Worm (Caenorhabditis elegans) whole organism, L1 larva: ENCODE results near the gene C26B9.2.

Experiments
- C04F5.9 ChIP-seq: sonication (generic microtip); optimal IDR thresholded peaks from 2 replicates; lab custom pipeline; 2016; ENCODE audit warnings: missing genetic modification characterization, missing compliant biosample characterization
- Y116A8C.19 ChIP-seq: sonication (generic microtip); optimal IDR thresholded peaks from 2 replicates; lab custom pipeline; 2016; ENCODE audit warnings: missing compliant biosample characterization, missing genetic modification characterization, borderline replicate concordance
- aha-1 ChIP-seq: fragments of 150-350 bp; optimal IDR thresholded peaks from 2 replicates; lab custom pipeline; 2014; ENCODE audit warnings: missing biosample characterization, missing genetic modification characterization
- alr-1 ChIP-seq: fragments of 200-800 bp; sonication (Bioruptor generic); optimal IDR thresholded peaks from 2 replicates; lab custom pipeline; 2018; ENCODE audit warnings: borderline replicate concordance, mild to moderate bottlenecking, missing genetic modification characterization, missing compliant biosample characterization
- aly-2 ChIP-seq: fragments of 150-350 bp; optimal IDR thresholded peaks from 2 replicates; lab custom pipeline; 2014; ENCODE audit warnings: missing biosample characterization, missing genetic modification characterization
- ama-1 ChIP-seq: fragments of 150-350 bp; optimal IDR thresholded peaks from 2 replicates; lab custom pipeline; 2014
- ceh-82 ChIP-seq, 3 experiments: fragments of 150-350 bp in 1 of 3; sonication (generic microtip) in 2 of 3; optimal IDR thresholded peaks; 2 replicates each; lab custom pipeline; 2014 to 2017; ENCODE audit warnings: missing biosample characterization in 3 of 3, missing genetic modification characterization in 3 of 3
- ces-1 ChIP-seq: fragments of 150-350 bp; optimal IDR thresholded peaks from 2 replicates; lab custom pipeline; 2014; ENCODE audit warnings: missing biosample characterization, missing genetic modification reagents, missing genetic modification characterization
- dpl-1 ChIP-seq, 3 experiments: fragments of 150-350 bp in 2 of 3; sonication (generic microtip) in 1 of 3; optimal IDR thresholded peaks; 2 replicates each; lab custom pipeline; 2014 to 2017; ENCODE audit warnings: missing biosample characterization in 3 of 3, missing genetic modification characterization in 3 of 3, missing genetic modification reagents in 3 of 3
- efl-1 ChIP-seq, 4 experiments: fragments of 150-350 bp; optimal IDR thresholded peaks in 3 of 4; peaks in 1 of 4; 1 replicate in 1 of 4; 2 replicates in 3 of 4; lab custom pipeline; 2014; ENCODE audit warnings: missing biosample characterization in 2 of 4, missing genetic modification characterization in 2 of 4, missing genetic modification reagents in 2 of 4
- egl-27 ChIP-seq, 2 experiments: fragments of 150-350 bp in 1 of 2; sonication (generic microtip); optimal IDR thresholded peaks; 3 replicates each; lab custom pipeline; 2017 to 2018; ENCODE audit warnings: missing biosample characterization in 2 of 2, missing genetic modification characterization in 2 of 2, missing genetic modification reagents in 2 of 2
- elt-2 ChIP-seq: sonication (generic microtip); optimal IDR thresholded peaks from 2 replicates; lab custom pipeline; 2016; ENCODE audit warnings: missing genetic modification characterization, mild to moderate bottlenecking, inconsistent platforms, missing compliant biosample characterization, missing genetic modification reagents
- elt-3 ChIP-seq, 6 experiments: fragments of 150-350 bp in 1 of 6; sonication (generic microtip); optimal IDR thresholded peaks; 2 replicates each; lab custom pipeline; 2017 to 2018; ENCODE audit warnings: missing biosample characterization in 6 of 6, missing genetic modification characterization in 6 of 6, inconsistent platforms in 1 of 6
- ets-5 ChIP-seq: fragments of 200-800 bp; sonication (Bioruptor generic); IDR thresholded peaks from 2 replicates; pipeline ENCODE4 v1.3.6; 2022; ENCODE audit warnings: missing genetic modification characterization, missing compliant biosample characterization
- fkh-10 ChIP-seq: sonication (generic microtip); optimal IDR thresholded peaks from 2 replicates; lab custom pipeline; 2017; ENCODE audit warnings: missing biosample characterization, missing genetic modification reagents, missing genetic modification characterization
- fkh-4 ChIP-seq: sonication (generic microtip); optimal IDR thresholded peaks from 2 replicates; lab custom pipeline; 2016; ENCODE audit warnings: missing compliant biosample characterization, missing genetic modification characterization, borderline replicate concordance
- hlh-17 ChIP-seq: fragments of 200-800 bp; sonication (Bioruptor generic); optimal IDR thresholded peaks from 2 replicates; lab custom pipeline; 2018; ENCODE audit warnings: missing genetic modification characterization, mild to moderate bottlenecking, missing compliant biosample characterization, moderate library complexity, borderline replicate concordance
- hpl-2 ChIP-seq: fragments of 150-350 bp; optimal IDR thresholded peaks from 2 replicates; lab custom pipeline; 2014; ENCODE audit warnings: missing biosample characterization, missing genetic modification reagents, missing genetic modification characterization
- irx-1 ChIP-seq: sonication (generic microtip); optimal IDR thresholded peaks from 2 replicates; lab custom pipeline; 2016; ENCODE audit warnings: missing genetic modification characterization, missing compliant biosample characterization
- jun-1 ChIP-seq: fragments of 150-350 bp; optimal IDR thresholded peaks from 2 replicates; lab custom pipeline; 2014; ENCODE audit warnings: missing biosample characterization, missing genetic modification reagents, missing genetic modification characterization
- lin-13 ChIP-seq: fragments of 150-350 bp; optimal IDR thresholded peaks from 2 replicates; lab custom pipeline; 2014; ENCODE audit warnings: missing biosample characterization, missing genetic modification reagents, missing genetic modification characterization
- lin-14 ChIP-seq: fragments of 200-800 bp; sonication (Bioruptor generic); optimal IDR thresholded peaks from 2 replicates; lab custom pipeline; 2018; ENCODE audit warnings: mild to moderate bottlenecking, missing genetic modification characterization, moderate library complexity, missing compliant biosample characterization
- lin-39 ChIP-seq: fragments of 150-350 bp; optimal IDR thresholded peaks from 2 replicates; lab custom pipeline; 2014; ENCODE audit warnings: missing biosample characterization, missing genetic modification reagents, missing genetic modification characterization
- mab-9 ChIP-seq: fragments of 200-800 bp; sonication (Bioruptor generic); IDR thresholded peaks from 2 replicates; pipeline ENCODE4 v1.3.6; 2022; ENCODE audit warnings: missing genetic modification reagents, missing genetic modification characterization, missing compliant biosample characterization
- mef-2 ChIP-seq: fragments of 150-350 bp; optimal IDR thresholded peaks from 2 replicates; lab custom pipeline; 2014; ENCODE audit warnings: missing biosample characterization, missing genetic modification characterization
- mep-1 ChIP-seq: fragments of 150-350 bp; optimal IDR thresholded peaks from 2 replicates; lab custom pipeline; 2014; ENCODE audit warnings: missing biosample characterization, missing genetic modification characterization
- nhr-11 ChIP-seq: fragments of 150-350 bp; optimal IDR thresholded peaks from 2 replicates; lab custom pipeline; 2014; ENCODE audit warnings: missing biosample characterization, missing genetic modification characterization
- nhr-12 ChIP-seq: sonication (generic microtip); optimal IDR thresholded peaks from 2 replicates; lab custom pipeline; 2017; ENCODE audit warnings: missing biosample characterization, missing genetic modification characterization
- nhr-20 ChIP-seq: sonication (generic microtip); optimal IDR thresholded peaks from 2 replicates; lab custom pipeline; 2016; ENCODE audit warnings: mild to moderate bottlenecking, missing genetic modification characterization, missing compliant biosample characterization
- nhr-28 ChIP-seq: fragments of 150-350 bp; optimal IDR thresholded peaks from 2 replicates; lab custom pipeline; 2014; ENCODE audit warnings: missing biosample characterization, missing genetic modification characterization
- nhr-71 ChIP-seq: sonication (generic microtip); optimal IDR thresholded peaks from 2 replicates; lab custom pipeline; 2016; ENCODE audit warnings: mild to moderate bottlenecking, missing genetic modification characterization, moderate library complexity, missing compliant biosample characterization
- nhr-85 ChIP-seq: sonication (generic microtip); peaks from one replicate; lab custom pipeline; 2016; ENCODE audit warnings: missing genetic modification characterization, inconsistent platforms, missing compliant biosample characterization
- pax-3 ChIP-seq: fragments of 200-800 bp; sonication (Bioruptor generic); optimal IDR thresholded peaks from 2 replicates; lab custom pipeline; 2018; ENCODE audit warnings: mild to moderate bottlenecking, missing genetic modification characterization, moderate library complexity, missing compliant biosample characterization
- rnt-1 ChIP-seq: sonication (generic microtip); optimal IDR thresholded peaks from 2 replicates; lab custom pipeline; 2016; ENCODE audit warnings: mild to moderate bottlenecking, missing genetic modification characterization, moderate library complexity, missing compliant biosample characterization
- skn-1 ChIP-seq: fragments of 150-350 bp; optimal IDR thresholded peaks from 2 replicates; lab custom pipeline; 2014; ENCODE audit warnings: missing biosample characterization, missing genetic modification characterization
- snu-23 ChIP-seq: sonication (generic microtip); optimal IDR thresholded peaks from 2 replicates; lab custom pipeline; 2016; ENCODE audit warnings: missing genetic modification characterization, missing compliant biosample characterization
- sox-4 ChIP-seq: sonication (generic microtip); optimal IDR thresholded peaks from 2 replicates; lab custom pipeline; 2016; ENCODE audit warnings: missing genetic modification characterization, missing compliant biosample characterization
- sptf-1 ChIP-seq: fragments of 150-350 bp; optimal IDR thresholded peaks from 2 replicates; lab custom pipeline; 2014; ENCODE audit warnings: missing biosample characterization, missing genetic modification characterization
- sup-37 ChIP-seq: fragments of 200-800 bp; sonication (Bioruptor generic); optimal IDR thresholded peaks from 2 replicates; lab custom pipeline; 2018; ENCODE audit warnings: mild to moderate bottlenecking, missing genetic modification characterization, missing compliant biosample characterization
- swsn-7 ChIP-seq: sonication (generic microtip); optimal IDR thresholded peaks from 2 replicates; lab custom pipeline; 2016; ENCODE audit warnings: missing genetic modification characterization, missing compliant biosample characterization
- tbx-2 ChIP-seq: sonication (generic microtip); optimal IDR thresholded peaks from 2 replicates; lab custom pipeline; 2016; ENCODE audit warnings: missing genetic modification characterization, missing compliant biosample characterization
- tlp-1 ChIP-seq: fragments of 150-350 bp; optimal IDR thresholded peaks from 2 replicates; lab custom pipeline; 2014; ENCODE audit warnings: missing biosample characterization, missing genetic modification characterization
- unc-130 ChIP-seq: fragments of 150-350 bp; optimal IDR thresholded peaks from 2 replicates; lab custom pipeline; 2017; ENCODE audit warnings: missing biosample characterization, missing genetic modification characterization, inconsistent platforms
- unc-30 ChIP-seq: sonication (generic microtip); optimal IDR thresholded peaks from 2 replicates; lab custom pipeline; 2017; ENCODE audit warnings: missing biosample characterization, missing genetic modification characterization
- unc-86 ChIP-seq: sonication (generic microtip); optimal IDR thresholded peaks from 2 replicates; lab custom pipeline; 2016; ENCODE audit warnings: missing genetic modification characterization, missing compliant biosample characterization
- unc-98 ChIP-seq: fragments of 200-800 bp; sonication (Bioruptor generic); IDR thresholded peaks from 2 replicates; pipeline ENCODE4 v1.3.6; 2022; ENCODE audit warnings: missing genetic modification characterization, missing compliant biosample characterization
- xbp-1 ChIP-seq: sonication (generic microtip); optimal IDR thresholded peaks from 2 replicates; lab custom pipeline; 2016; ENCODE audit warnings: missing genetic modification characterization, missing compliant biosample characterization
- zag-1 ChIP-seq: fragments of 150-350 bp; optimal IDR thresholded peaks from 2 replicates; lab custom pipeline; 2014; ENCODE audit warnings: missing biosample characterization, missing genetic modification characterization
- zip-4 ChIP-seq: fragments of 200-800 bp; sonication (Bioruptor generic); optimal IDR thresholded peaks from 2 replicates; lab custom pipeline; 2018; ENCODE audit warnings: mild to moderate bottlenecking, missing genetic modification characterization, moderate library complexity, missing compliant biosample characterization
- ztf-11 ChIP-seq, 2 experiments: sonication (generic microtip); optimal IDR thresholded peaks; 2 replicates each; lab custom pipeline; 2016 to 2017; ENCODE audit warnings: missing genetic modification characterization in 2 of 2, missing biosample characterization in 1 of 2, missing compliant biosample characterization in 1 of 2
- ztf-4 ChIP-seq: fragments of 150-350 bp; optimal IDR thresholded peaks from 2 replicates; lab custom pipeline; 2014; ENCODE audit warnings: missing biosample characterization, missing genetic modification characterization

Gene C26B9.2

DNA sequence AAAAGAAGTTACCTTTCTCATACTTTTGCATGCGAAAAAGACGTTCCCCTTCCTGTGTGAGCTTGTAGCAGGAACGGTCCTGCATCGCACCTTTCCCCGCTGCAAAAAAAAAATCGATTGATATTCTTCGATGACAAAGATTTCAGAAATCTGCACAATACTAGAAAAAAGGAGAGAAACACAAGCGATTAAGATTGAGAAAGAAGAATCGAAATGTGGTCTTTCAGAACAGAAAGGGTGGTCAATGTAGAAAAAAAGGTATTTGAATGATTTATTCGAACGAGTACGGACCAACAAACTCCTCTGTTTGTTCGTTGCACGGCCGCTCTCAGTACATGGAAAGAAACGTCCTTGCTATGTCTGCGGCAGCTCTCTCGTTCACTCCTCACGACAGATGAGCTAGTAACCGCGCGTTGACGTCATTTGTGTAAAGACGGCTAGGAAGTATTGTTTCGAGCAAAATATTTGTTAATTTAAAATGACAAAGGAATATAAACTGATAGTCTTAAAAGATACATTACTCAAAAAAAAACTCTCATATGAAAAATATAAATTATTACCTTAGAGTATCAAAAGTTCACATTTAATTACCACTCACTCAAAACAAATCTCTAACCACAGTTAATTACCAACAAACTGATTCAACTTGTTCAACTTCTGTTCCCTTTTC lies 41.9 kb upstream of the C26B9.2 start, which contains the start of gene ift-81 (continued):
- TF ChIP-seq elt-2 (tag; lab: Kevin White, UChicago) = no peak
- no peak for TF ChIP-seq aha-1
- TF ChIP-seq unc-98 (GFP tag; lab: Robert Waterston, UW) = no peak
- peak; percentile 37 for TF ChIP-seq skn-1 (tag; lab: Kevin White, UChicago)
- peak; percentile 68 for TF ChIP-seq xbp-1 (tag; lab: Kevin White, UChicago)
- TF ChIP-seq rnt-1 (tag; lab: Kevin White, UChicago) = peak; percentile 79
- no peak for TF ChIP-seq fkh-10
- TF ChIP-seq mep-1 (tag; lab: Kevin White, UChicago) = no peak
- TF ChIP-seq mab-9 (GFP tag; lab: Robert Waterston, UW) = no peak
- TF ChIP-seq nhr-28 (tag; lab: Kevin White, UChicago) = no peak
- TF ChIP-seq nhr-85 (tag; lab: Kevin White, UChicago) = no peak
- no peak for TF ChIP-seq nhr-11 (tag; lab: Kevin White, UChicago)
- TF ChIP-seq pax-3 = no peak
- TF ChIP-seq tlp-1 (tag; lab: Kevin White, UChicago) = no peak
- TF ChIP-seq unc-86 = peak; percentile 58
- no peak for TF ChIP-seq hlh-17 (GFP tag; lab: Kevin White, UChicago)
- no peak for TF ChIP-seq irx-1 (tag; lab: Kevin White, UChicago)
- TF ChIP-seq ztf-11 (tag; optimal IDR thresholded peaks at IDR 0.05; lab: Kevin White, UChicago) = peak in 1 of 2 experiments; percentile 8
- no peak for TF ChIP-seq alr-1
- peak; percentile 79 for TF ChIP-seq lin-14 (GFP tag; lab: Kevin White, UChicago)
- TF ChIP-seq dpl-1 (GFP tag; optimal IDR thresholded peaks at IDR 0.05; lab: Kevin White, UChicago) = peak in 2 of 3 experiments; percentile 35 to 52
- TF ChIP-seq ets-5 (GFP tag; lab: Robert Waterston, UW) = no peak
- TF ChIP-seq snu-23 (GFP tag; lab: Kevin White, UChicago) = peak; percentile 64
- TF ChIP-seq unc-130 (tag; lab: Kevin White, UChicago) = no peak
- no peak for TF ChIP-seq unc-30
- TF ChIP-seq zag-1 (tag; lab: Kevin White, UChicago) = no peak
- no peak for TF ChIP-seq hpl-2
- TF ChIP-seq tbx-2 (tag; lab: Kevin White, UChicago) = peak; percentile 64
- no peak for TF ChIP-seq sup-37 (GFP tag; lab: Kevin White, UChicago)
- TF ChIP-seq swsn-7 (tag; lab: Kevin White, UChicago) = peak; percentile 74
- no peak for TF ChIP-seq ces-1 (GFP tag; lab: Kevin White, UChicago)
- no peak for TF ChIP-seq C04F5.9 (tag; lab: Kevin White, UChicago)
- peak; percentile 26 for TF ChIP-seq lin-39 (tag; lab: Kevin White, UChicago)
- TF ChIP-seq fkh-4 = no peak
- TF ChIP-seq nhr-20 (tag; lab: Kevin White, UChicago) = peak; percentile 49
- no peak for TF ChIP-seq aly-2 (tag; lab: Kevin White, UChicago)
- no peak for TF ChIP-seq egl-27 (tag; optimal IDR thresholded peaks at IDR 0.05; lab: Kevin White, UChicago)
- TF ChIP-seq Y116A8C.19 = no peak
- TF ChIP-seq ama-1 (lab: Kevin White, UChicago) = no peak

DNA sequence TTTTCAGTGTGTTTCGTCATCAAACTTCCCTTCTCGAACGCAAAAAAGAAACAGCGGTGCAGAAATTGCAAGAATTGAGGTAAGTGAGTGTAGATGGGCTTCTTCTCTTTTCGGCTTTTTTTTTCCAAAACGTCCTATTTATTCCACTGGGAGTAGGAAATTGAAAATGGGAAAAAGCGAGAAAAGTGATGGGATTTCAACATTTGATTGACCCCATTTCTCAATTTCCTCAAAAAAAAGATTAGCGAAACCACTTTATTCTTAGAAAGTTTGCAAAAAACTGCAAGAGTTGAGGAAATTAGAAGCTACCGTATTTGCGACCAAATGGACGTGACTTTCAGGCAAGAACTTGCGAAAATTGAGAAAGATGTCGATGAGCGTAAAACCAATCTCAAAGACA lies 36.5 kb upstream of the C26B9.2 start, which contains the start of gene ags-3:
TSS of gene ags-3 (minus strand) at position 101 of the 400 bp plus-strand sequence.
- TF ChIP-seq mef-2 (tag; lab: Kevin White, UChicago) = no peak
- no peak for TF ChIP-seq nhr-12 (tag; lab: Kevin White, UChicago)
- TF ChIP-seq ets-5 (GFP tag; lab: Robert Waterston, UW) = no peak
- no peak for TF ChIP-seq zag-1 (tag; lab: Kevin White, UChicago)
- no peak for TF ChIP-seq ceh-82 (tag; optimal IDR thresholded peaks at IDR 0.05; lab: Kevin White, UChicago)
- no peak for TF ChIP-seq elt-3 (tag; optimal IDR thresholded peaks at IDR 0.05; lab: Kevin White, UChicago)
- TF ChIP-seq jun-1 (tag; lab: Kevin White, UChicago) = no peak
- no peak for TF ChIP-seq lin-14 (GFP tag; lab: Kevin White, UChicago)
- no peak for TF ChIP-seq sox-4 (tag; lab: Kevin White, UChicago)
- no peak for TF ChIP-seq nhr-11 (tag; lab: Kevin White, UChicago)
- TF ChIP-seq rnt-1 (tag; lab: Kevin White, UChicago) = no peak
- TF ChIP-seq nhr-71 (tag; lab: Kevin White, UChicago) = no peak
- no peak for TF ChIP-seq snu-23 (GFP tag; lab: Kevin White, UChicago)
- TF ChIP-seq lin-13 (GFP tag; lab: Kevin White, UChicago) = no peak
- no peak for TF ChIP-seq zip-4 (GFP tag; lab: Kevin White, UChicago)
- no peak for TF ChIP-seq efl-1 (optimal IDR thresholded peaks at IDR 0.05; lab: Kevin White, UChicago)
- TF ChIP-seq efl-1 (GFP tag; optimal IDR thresholded peaks at IDR 0.05 in 1 of 2; lab: Kevin White, UChicago) = no peak
- TF ChIP-seq sptf-1 (tag; lab: Kevin White, UChicago) = no peak
- TF ChIP-seq ztf-4 = no peak
